Fruit fly (Drosophila melanogaster): ENCODE results near the gene MTA1-like.

The MTA1-like gene

DNA sequence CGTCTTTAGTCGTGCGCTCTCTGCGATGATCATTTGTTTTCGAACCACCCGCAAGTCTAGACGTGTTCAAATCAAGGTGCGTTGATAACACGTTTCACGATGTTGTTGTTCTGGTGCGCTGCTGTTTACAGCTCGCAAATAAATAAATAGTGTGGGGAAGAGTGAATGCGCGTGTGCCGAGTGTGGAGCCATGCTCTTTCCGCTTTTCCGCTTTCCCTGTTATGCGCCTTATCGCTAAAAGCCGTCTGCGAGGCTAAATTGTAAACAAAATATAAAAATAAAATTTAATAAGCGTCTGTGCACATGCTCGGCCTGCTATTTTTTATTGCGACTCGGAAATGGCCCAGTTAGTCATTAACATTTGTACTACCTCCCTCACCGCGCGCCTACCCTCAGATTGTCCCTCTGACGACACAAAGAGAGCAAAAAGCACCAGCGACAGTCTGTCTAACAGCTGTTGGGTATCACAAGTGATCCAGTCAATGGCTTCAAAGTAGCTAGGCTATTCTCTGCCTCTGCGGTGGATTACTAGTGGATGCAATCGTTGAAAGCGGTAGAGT is 24.2 kb upstream of the MTA1-like start (continued):
- TF ChIP-seq lov (optimal IDR thresholded peaks at IDR 0.05): no peak
- peak; percentile 77; the same call in 2 of the 3 replicates for TF ChIP-seq lov (GFP tag; IDR thresholded peaks at IDR 0.05)
- TF ChIP-seq CG6254 (GFP tag; optimal IDR thresholded peaks at IDR 0.05): peak; percentile 66
- TF ChIP-seq so (GFP tag; IDR thresholded peaks at IDR 0.05): peak; percentile 68; the same call in 1 of the 3 replicates
- no peak for TF ChIP-seq Oaz (GFP tag; IDR thresholded peaks at IDR 0.05)
- TF ChIP-seq CG9215 (GFP tag; IDR thresholded peaks at IDR 0.05): no peak
- peak; percentile 40 for TF ChIP-seq CG8388 (GFP tag; optimal IDR thresholded peaks at IDR 0.05)
- TF ChIP-seq CG11695 (GFP tag; IDR thresholded peaks at IDR 0.05): peak; percentile 68
- peak; percentile 52; the same call in 1 of the 3 replicates for TF ChIP-seq Dbx (GFP tag; IDR thresholded peaks at IDR 0.05)
- TF ChIP-seq CG14441 (GFP tag; IDR thresholded peaks at IDR 0.05): 0 out of 2 replicates have a peak, but pooled peaks have one; percentile 38
- peak; percentile 58 for TF ChIP-seq CG12942 (GFP tag; optimal IDR thresholded peaks at IDR 0.05)
- TF ChIP-seq maf-S (GFP tag; optimal IDR thresholded peaks at IDR 0.05): peak; percentile 56
- TF ChIP-seq btn (GFP tag; optimal IDR thresholded peaks at IDR 0.05): peak; percentile 57
- peak; percentile 78 for TF ChIP-seq Lhr (GFP tag; optimal IDR thresholded peaks at IDR 0.05)
- peak; percentile 52; the same call in 1 of the 2 replicates for TF ChIP-seq CG1024 (GFP tag; IDR thresholded peaks at IDR 0.05)
- TF ChIP-seq inv (GFP tag; IDR thresholded peaks at IDR 0.05; ENCODE audit: partially characterized antibody): no peak
- peak; percentile 36; the same call in 1 of the 2 replicates for TF ChIP-seq Nf-YA (GFP tag; IDR thresholded peaks at IDR 0.05)
- no peak for TF ChIP-seq CG4404 (GFP tag; IDR thresholded peaks at IDR 0.05)
- TF ChIP-seq yki (optimal IDR thresholded peaks at IDR 0.05): no peak
- peak; percentile 11 for TF ChIP-seq HmgD (GFP tag; optimal IDR thresholded peaks at IDR 0.05)
- TF ChIP-seq CG14860 (GFP tag; IDR thresholded peaks at IDR 0.05; ENCODE audit: partially characterized antibody): no peak
- no peak for TF ChIP-seq CG9609 (GFP tag; optimal IDR thresholded peaks at IDR 0.05)
- TF ChIP-seq CG7372 (GFP tag; IDR thresholded peaks at IDR 0.05): 0 out of 2 replicates have a peak, but pooled peaks have one; percentile 33
- TF ChIP-seq BtbVII (GFP tag; optimal IDR thresholded peaks at IDR 0.05): peak; percentile 92
- TF ChIP-seq schlank (tag; optimal IDR thresholded peaks at IDR 0.05): peak; percentile 86
- peak; percentile 51 for TF ChIP-seq zen (tag; optimal IDR thresholded peaks at IDR 0.05)
- TF ChIP-seq pho (GFP tag; optimal IDR thresholded peaks at IDR 0.05): peak; percentile 18
- TF ChIP-seq CG3163 (GFP tag; optimal IDR thresholded peaks at IDR 0.05): peak; percentile 44
- peak; percentile 84 for TF ChIP-seq gsb-n (tag; optimal IDR thresholded peaks at IDR 0.05)
- peak; percentile 94 for TF ChIP-seq CG34376 (GFP tag; optimal IDR thresholded peaks at IDR 0.05)
- TF ChIP-seq HLH54F (GFP tag; optimal IDR thresholded peaks at IDR 0.05): peak; percentile 19
- peak; percentile 38 for TF ChIP-seq CG12391 (tag; optimal IDR thresholded peaks at IDR 0.05)
- TF ChIP-seq Atf3 (GFP tag; optimal IDR thresholded peaks at IDR 0.05): peak; percentile 54
- peak; percentile 85 for TF ChIP-seq CG7745 (tag; optimal IDR thresholded peaks at IDR 0.05)
- TF ChIP-seq run (tag; optimal IDR thresholded peaks at IDR 0.05): peak; percentile 75
- TF ChIP-seq D19A (tag; optimal IDR thresholded peaks at IDR 0.05): peak; percentile 65
- peak; percentile 79 for TF ChIP-seq pfk (GFP tag; optimal IDR thresholded peaks at IDR 0.05)
- peak; percentile 71 for TF ChIP-seq CG13624 (GFP tag; optimal IDR thresholded peaks at IDR 0.05)
- TF ChIP-seq Chrac-16 (GFP tag; optimal IDR thresholded peaks at IDR 0.05): no peak
- 0 out of 2 replicates have a peak, but pooled peaks have one; percentile 18 for TF ChIP-seq unc-4 (GFP tag; IDR thresholded peaks at IDR 0.05; ENCODE audit: partially characterized antibody)
- TF ChIP-seq prd (optimal IDR thresholded peaks at IDR 0.05): no peak
- TF ChIP-seq prd (GFP tag; IDR thresholded peaks at IDR 0.05): peak; percentile 42; the same call in 2 of the 3 replicates
- peak; percentile 22 for TF ChIP-seq slp2 (GFP tag; optimal IDR thresholded peaks at IDR 0.05)
- TF ChIP-seq zf30C (GFP tag; optimal IDR thresholded peaks at IDR 0.05): peak; percentile 37
- peak; percentile 64 for TF ChIP-seq Mes4 (GFP tag; optimal IDR thresholded peaks at IDR 0.05)
- TF ChIP-seq Sox102F (GFP tag; optimal IDR thresholded peaks at IDR 0.05): peak; percentile 61
- no peak for TF ChIP-seq D (optimal IDR thresholded peaks at IDR 0.05)
- TF ChIP-seq D (GFP tag; optimal IDR thresholded peaks at IDR 0.05): peak; percentile 74
- peak; percentile 86 for TF ChIP-seq kah (GFP tag; optimal IDR thresholded peaks at IDR 0.05)
- TF ChIP-seq CG1529 (GFP tag; optimal IDR thresholded peaks at IDR 0.05): peak; percentile 87
- TF ChIP-seq Poxn (GFP tag; IDR thresholded peaks at IDR 0.05): no peak
